Fruit fly (Drosophila melanogaster) whole organism, adult: ENCODE results near the gene Amun.
A peak's percentile ranks its signal among the peaks of the same experiment; 100 is the strongest.

Experiments
- CG12768 ChIP-seq: fragments of 200-800 bp; sonication (Bioruptor generic); optimal IDR thresholded peaks from 2 replicates; lab custom pipeline; 2017; ENCODE audit warnings: missing biosample characterization, missing genetic modification characterization, mild to moderate bottlenecking, moderate library complexity, missing genetic modification reagents
- CG14711 ChIP-seq: fragments of 200-800 bp; sonication (Bioruptor generic); optimal IDR thresholded peaks from 2 replicates; lab custom pipeline; 2018; ENCODE audit warnings: missing biosample characterization, mild to moderate bottlenecking, missing genetic modification characterization, moderate library complexity
- CG7045 ChIP-seq: fragments of 200-800 bp; sonication (Bioruptor generic); optimal IDR thresholded peaks from 2 replicates; lab custom pipeline; 2017; ENCODE audit warnings: missing biosample characterization, mild to moderate bottlenecking, missing genetic modification characterization
- CG7101 ChIP-seq: fragments of 200-800 bp; sonication (Bioruptor generic); optimal IDR thresholded peaks from 2 replicates; lab custom pipeline; 2018; ENCODE audit warnings: missing biosample characterization, mild to moderate bottlenecking, missing genetic modification characterization, moderate library complexity
- Clk ChIP-seq: fragments of 200-800 bp; sonication (Bioruptor generic); optimal IDR thresholded peaks from 2 replicates; lab custom pipeline; 2017; ENCODE audit warnings: missing biosample characterization, missing genetic modification characterization
- cnc ChIP-seq, 2 experiments: fragments of >200 bp; optimal IDR thresholded peaks; 2 replicates each; lab custom pipeline; 2017
- ovo ChIP-seq: fragments of 200-800 bp; sonication (Bioruptor generic); optimal IDR thresholded peaks from 2 replicates; lab custom pipeline; 2016; ENCODE audit warnings: missing biosample characterization, missing genetic modification characterization
- tj ChIP-seq: fragments of 200-800 bp; sonication (Bioruptor generic); optimal IDR thresholded peaks from 3 replicates; lab custom pipeline; 2017; ENCODE audit warnings: missing biosample characterization, mild to moderate bottlenecking, missing genetic modification characterization, moderate library complexity

The Amun gene

DNA sequence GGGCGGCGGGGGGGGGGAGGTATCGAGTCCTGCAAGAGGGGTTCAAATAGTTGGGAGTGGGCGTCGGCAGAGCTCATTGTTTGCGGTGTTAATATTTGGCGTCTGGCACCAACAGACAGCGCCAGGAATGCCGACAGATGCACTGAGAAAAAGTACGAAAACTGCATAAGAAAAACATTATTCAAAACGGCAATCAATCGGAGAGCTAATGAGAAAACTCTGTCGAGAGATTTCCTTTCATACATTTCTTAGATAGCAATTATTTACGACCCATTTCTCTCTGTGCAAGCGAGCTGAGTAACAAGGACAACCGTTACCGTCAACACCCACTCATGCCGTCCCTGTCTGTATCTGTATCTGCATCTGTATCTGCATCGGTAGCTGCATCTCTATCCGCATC, 51.3 kb downstream of the Amun start:
- TF ChIP-seq CG7101 (tag; lab: Kevin White, UChicago) (no peak), CG14711 (tag; lab: Kevin White, UChicago) (no peak), cnc (optimal IDR thresholded peaks at IDR 0.05; lab: Kevin White, UChicago) (no peak), ovo (GFP tag; lab: Kevin White, UChicago) (no peak), CG12768 (GFP tag; lab: Kevin White, UChicago) (no peak), tj (GFP tag; lab: Kevin White, UChicago) (no peak), CG7045 (GFP tag; lab: Kevin White, UChicago) (no peak)

DNA sequence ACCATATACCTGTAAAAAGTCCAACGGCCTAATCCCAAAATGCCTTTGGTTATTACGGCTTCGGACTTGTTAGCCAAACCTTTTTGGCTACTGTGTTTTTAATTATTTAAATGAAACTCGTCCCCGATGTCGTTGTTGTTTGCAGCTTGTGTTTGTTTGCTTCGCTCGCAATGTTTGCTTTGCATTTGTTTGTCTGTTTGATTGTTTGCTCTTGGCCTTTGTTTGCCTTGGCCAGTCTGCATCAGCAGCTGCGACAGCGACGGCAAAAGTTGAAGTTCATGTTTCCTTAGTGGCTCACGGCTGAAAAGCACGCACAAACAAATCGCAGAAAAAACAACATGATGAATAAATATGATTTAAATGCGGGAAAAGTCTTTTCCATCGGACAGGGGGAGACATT, 54.9 kb downstream of the Amun start:
- TF ChIP-seq CG7101 (tag; lab: Kevin White, UChicago) = peak; percentile 43
- no peak for TF ChIP-seq ovo (GFP tag; lab: Kevin White, UChicago)
- TF ChIP-seq CG7045 (GFP tag; lab: Kevin White, UChicago) = no peak
- no peak for TF ChIP-seq Clk
- no peak for TF ChIP-seq CG14711 (tag; lab: Kevin White, UChicago)
